Fruit fly (Drosophila melanogaster) S2 (cell line): ENCODE results near the gene CG12594.

ENCODE experiments used
- CG8478 ChIP-seq: fragments of >200 bp; optimal IDR thresholded peaks from 2 replicates; lab custom pipeline; 2018
- CTCF ChIP-seq, 2 experiments: fragments of >200 bp; optimal IDR thresholded peaks; 2 replicates each; lab custom pipeline; 2018

- no peak for TF ChIP-seq CG8478 (lab: Kevin White, UChicago)
- no peak for TF ChIP-seq CTCF (optimal IDR thresholded peaks at IDR 0.05; lab: Kevin White, UChicago)
Measured at dm6 chr3R:11780181-11780688, 58.7 kb downstream of the CG12594 start.
